Worm (Caenorhabditis elegans) whole organism, early embryonic: ENCODE results near the gene ZK353.9.

Source experiments
- B0310.2 ChIP-seq: sonication (generic microtip); optimal IDR thresholded peaks from 2 replicates; lab custom pipeline; 2016; ENCODE audit warnings: mild to moderate bottlenecking, missing genetic modification characterization, missing compliant biosample characterization
- ama-1 ChIP-seq: fragments of 150-350 bp; optimal IDR thresholded peaks from 2 replicates; lab custom pipeline; 2014
- ceh-13 ChIP-seq: fragments of 200-800 bp; sonication (Bioruptor generic); optimal IDR thresholded peaks from 2 replicates; lab custom pipeline; 2018; ENCODE audit warnings: mild to moderate bottlenecking, missing genetic modification characterization, missing compliant biosample characterization
- ceh-36 ChIP-seq: sonication (generic microtip); optimal IDR thresholded peaks from 2 replicates; lab custom pipeline; 2016; ENCODE audit warnings: missing genetic modification characterization, inconsistent platforms, missing compliant biosample characterization
- flt-1 ChIP-seq: fragments of 200-800 bp; sonication (Bioruptor generic); IDR thresholded peaks from 2 replicates; pipeline ENCODE4 v1.3.6; 2022; ENCODE audit warnings: missing genetic modification characterization, missing compliant biosample characterization
- hmbx-1 ChIP-seq: sonication (generic microtip); optimal IDR thresholded peaks from 2 replicates; lab custom pipeline; 2016; ENCODE audit warnings: mild to moderate bottlenecking, missing genetic modification characterization, missing compliant biosample characterization
- hnd-1 ChIP-seq: sonication (generic microtip); optimal IDR thresholded peaks from 2 replicates; lab custom pipeline; 2016; ENCODE audit warnings: missing genetic modification characterization, missing compliant biosample characterization
- pes-1 ChIP-seq: fragments of 200-800 bp; sonication (Bioruptor generic); IDR thresholded peaks from 2 replicates; pipeline ENCODE4 v1.3.6; 2022; ENCODE audit warnings: missing genetic modification reagents, missing genetic modification characterization, missing compliant biosample characterization
- scrt-1 ChIP-seq: fragments of 200-800 bp; sonication (Bioruptor generic); IDR thresholded peaks from 2 replicates; pipeline ENCODE4 v1.3.6; 2022; ENCODE audit warnings: missing genetic modification characterization, missing compliant biosample characterization
- sea-1 ChIP-seq: fragments of 200-800 bp; sonication (Bioruptor generic); conservative IDR thresholded peaks from 2 replicates; pipeline ENCODE4 v1.3.6; 2022; ENCODE audit warnings: missing genetic modification characterization, missing compliant biosample characterization
- tbx-11 ChIP-seq: fragments of 200-800 bp; sonication (Bioruptor generic); IDR thresholded peaks from 2 replicates; pipeline ENCODE4 v1.3.6; 2022; ENCODE audit warnings: missing genetic modification characterization, missing compliant biosample characterization
- tbx-37 ChIP-seq: fragments of 200-800 bp; sonication (Bioruptor generic); conservative IDR thresholded peaks from 2 replicates; pipeline ENCODE4 v1.3.6; 2022; ENCODE audit warnings: missing genetic modification reagents, missing genetic modification characterization, missing compliant biosample characterization

- TF ChIP-seq ama-1 (lab: Kevin White, UChicago) (no peak), ceh-13 (GFP tag; lab: Kevin White, UChicago) (no peak), flt-1 (GFP tag; lab: Robert Waterston, UW) (no peak), ceh-36 (tag; lab: Kevin White, UChicago) (no peak), hnd-1 (no peak), hmbx-1 (no peak), sea-1 (GFP tag; lab: Robert Waterston, UW) (no peak), scrt-1 (GFP tag; lab: Robert Waterston, UW) (no peak), pes-1 (GFP tag; lab: Robert Waterston, UW) (no peak), B0310.2 (tag; lab: Kevin White, UChicago) (no peak), tbx-37 (GFP tag; lab: Robert Waterston, UW) (no peak), tbx-11 (GFP tag; lab: Robert Waterston, UW) (no peak)
These were observed 6.7 kb upstream of the ZK353.9 start for ce11 chrIII:8402633-8403032.
